Worm (Caenorhabditis elegans): ENCODE measurements around the gene F15A4.10.

DNA sequence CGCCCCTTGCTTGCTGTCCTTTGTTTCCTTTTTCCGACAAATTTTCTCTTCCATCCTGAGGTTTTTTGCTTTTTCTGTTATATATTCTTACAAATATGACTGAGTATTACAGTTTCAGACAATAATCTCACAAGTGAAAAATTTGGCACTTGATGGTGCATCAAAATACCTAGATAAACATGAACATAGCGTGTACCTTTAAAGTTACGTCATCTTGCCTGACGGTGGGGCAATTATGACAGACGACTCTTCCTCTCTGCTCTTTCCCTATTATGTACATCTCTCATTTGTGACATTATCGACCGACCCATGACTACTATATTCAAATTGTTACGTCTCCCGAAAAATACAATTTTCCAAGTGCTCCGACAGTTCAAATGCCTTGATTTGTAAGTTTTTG, 2.3 kb downstream of the F15A4.10 start, which contains the start of gene fbxb-102:
- no peak for TF ChIP-seq unc-62 (GFP tag; optimal IDR thresholded peaks at IDR 0.05)
- TF ChIP-seq tbx-8 (GFP tag; optimal IDR thresholded peaks at IDR 0.05): no peak
- TF ChIP-seq lsy-2 (tag; optimal IDR thresholded peaks at IDR 0.05): no peak
- no peak for TF ChIP-seq nhr-237 (tag; optimal IDR thresholded peaks at IDR 0.05)

Data from whole organism, mixed stage, embryonic.